Worm (Caenorhabditis elegans) whole organism, L4 larva: ENCODE measurements around the gene D1086.11.

Source experiments
- attf-4 ChIP-seq: sonication (generic microtip); optimal IDR thresholded peaks from 3 replicates; lab custom pipeline; 2017; ENCODE audit warnings: missing biosample characterization, missing genetic modification characterization
- hlh-11 ChIP-seq: fragments of 200-800 bp; sonication (Bioruptor generic); optimal IDR thresholded peaks from 2 replicates; lab custom pipeline; 2018; ENCODE audit warnings: mild to moderate bottlenecking, missing genetic modification characterization, missing compliant biosample characterization
- nhr-10 ChIP-seq: fragments of 150-350 bp; optimal IDR thresholded peaks from 2 replicates; lab custom pipeline; 2014; ENCODE audit warnings: missing biosample characterization, missing genetic modification characterization
- nhr-41 ChIP-seq: fragments of 200-800 bp; sonication (Bioruptor generic); IDR thresholded peaks from 2 replicates; pipeline ENCODE4 v1.3.6; 2022; ENCODE audit warnings: missing genetic modification reagents, missing genetic modification characterization, missing compliant biosample characterization
- pha-4 ChIP-seq, 2 experiments: fragments of 150-350 bp in 1 of 2; fragments of 200-800 bp in 1 of 2; sonication (Bioruptor generic) in 1 of 2; IDR thresholded peaks in 1 of 2; optimal IDR thresholded peaks in 1 of 2; 2 replicates each; pipeline versions ENCODE4 v1.3.6 to Lab custom; 2014 to 2022; ENCODE audit warnings: missing genetic modification characterization in 2 of 2, missing genetic modification reagents in 2 of 2, missing biosample characterization in 1 of 2, missing compliant biosample characterization in 1 of 2
- pqm-1 ChIP-seq: sonication (generic microtip); optimal IDR thresholded peaks from 2 replicates; lab custom pipeline; 2017; ENCODE audit warnings: missing biosample characterization, missing genetic modification characterization
- snpc-4 ChIP-seq: fragments of 150-350 bp; optimal IDR thresholded peaks from 2 replicates; lab custom pipeline; 2014; ENCODE audit warnings: missing biosample characterization, missing genetic modification characterization
- spr-1 ChIP-seq: sonication (generic microtip); optimal IDR thresholded peaks from 2 replicates; lab custom pipeline; 2016; ENCODE audit warnings: mild to moderate bottlenecking, missing genetic modification characterization, missing compliant biosample characterization
- unc-39 ChIP-seq: sonication (generic microtip); optimal IDR thresholded peaks from 2 replicates; lab custom pipeline; 2017; ENCODE audit warnings: missing biosample characterization, missing genetic modification characterization

DNA sequence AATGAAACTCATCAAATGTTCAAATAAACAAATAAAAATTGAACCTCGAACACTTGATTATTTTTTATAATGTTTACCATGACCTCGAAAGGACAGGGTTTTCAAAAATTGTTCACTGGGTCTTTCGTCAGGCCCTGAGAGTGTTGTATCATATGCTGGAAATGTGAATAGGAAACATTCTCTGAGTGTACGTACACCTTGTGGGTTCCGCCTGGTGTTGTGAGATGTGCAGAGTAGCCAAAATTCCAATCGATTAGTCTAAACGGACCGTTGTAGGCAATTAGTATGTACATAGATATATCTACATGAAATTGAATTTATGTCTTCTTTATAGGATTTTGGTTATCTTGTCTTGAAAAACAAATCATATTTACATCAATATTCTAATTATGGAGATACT is 20.3 kb downstream of the D1086.11 start:
- TF ChIP-seq attf-4 (tag; lab: Kevin White, UChicago) (no peak), nhr-10 (tag; lab: Kevin White, UChicago) (no peak), snpc-4 (tag; lab: Kevin White, UChicago) (no peak), spr-1 (tag; lab: Kevin White, UChicago) (no peak), nhr-41 (GFP tag; lab: Robert Waterston, UW) (no peak), unc-39 (no peak), pha-4 (GFP tag; IDR thresholded peaks at IDR 0.05; lab: Robert Waterston, UW) (no peak), pha-4 (tag; optimal IDR thresholded peaks at IDR 0.05; lab: Kevin White, UChicago) (no peak), hlh-11 (tag; lab: Kevin White, UChicago) (no peak), pqm-1 (tag; lab: Kevin White, UChicago) (no peak)
